Fruit fly (Drosophila melanogaster) whole organism, prepupa: ENCODE measurements around the gene CG32815.

Experiments
- Blimp-1 ChIP-seq: fragments of 200-800 bp; sonication (Bioruptor generic); optimal IDR thresholded peaks from 3 replicates; lab custom pipeline; 2017; ENCODE audit warnings: missing biosample characterization, missing genetic modification characterization, mild to moderate bottlenecking, moderate library complexity, missing genetic modification reagents
- CG11762 ChIP-seq: fragments of 200-800 bp; sonication (Bioruptor generic); optimal IDR thresholded peaks from 3 replicates; lab custom pipeline; 2016; ENCODE audit warnings: missing biosample characterization, missing genetic modification characterization; ENCODE audit not compliant: insufficient read depth
- CG1621 ChIP-seq: fragments of 200-800 bp; sonication (Bioruptor generic); optimal IDR thresholded peaks from 3 replicates; lab custom pipeline; 2018; ENCODE audit warnings: missing biosample characterization, mild to moderate bottlenecking, missing genetic modification characterization
- CG32006 ChIP-seq: fragments of 200-800 bp; sonication (Bioruptor generic); optimal IDR thresholded peaks from 3 replicates; lab custom pipeline; 2017; ENCODE audit warnings: missing biosample characterization, mild to moderate bottlenecking, missing genetic modification characterization
- CG34406 ChIP-seq: fragments of 200-800 bp; sonication (Bioruptor generic); optimal IDR thresholded peaks from 3 replicates; lab custom pipeline; 2016; ENCODE audit warnings: missing biosample characterization, missing genetic modification characterization
- CG3919 ChIP-seq: fragments of 200-800 bp; sonication (Bioruptor generic); optimal IDR thresholded peaks from 3 replicates; lab custom pipeline; 2016; ENCODE audit warnings: missing biosample characterization, missing genetic modification characterization
- CG4318 ChIP-seq: fragments of 200-800 bp; sonication (Bioruptor generic); optimal IDR thresholded peaks from 3 replicates; lab custom pipeline; 2017; ENCODE audit warnings: missing biosample characterization, mild to moderate bottlenecking, missing genetic modification characterization
- CG6163 ChIP-seq: fragments of 200-800 bp; sonication (Bioruptor generic); IDR thresholded peaks from 3 replicates; pipeline ENCODE4 v1.3.6; 2022; ENCODE audit warnings: missing biosample characterization, missing genetic modification characterization
- CG6276 ChIP-seq: fragments of 200-800 bp; sonication (Bioruptor generic); optimal IDR thresholded peaks from 2 replicates; lab custom pipeline; 2017; ENCODE audit warnings: missing biosample characterization, mild to moderate bottlenecking, missing genetic modification characterization
- CG6792 ChIP-seq: fragments of 200-800 bp; sonication (Bioruptor generic); optimal IDR thresholded peaks from 3 replicates; lab custom pipeline; 2016; ENCODE audit warnings: missing biosample characterization, missing genetic modification characterization
- CG7368 ChIP-seq: fragments of 200-800 bp; sonication (Bioruptor generic); optimal IDR thresholded peaks from 3 replicates; lab custom pipeline; 2016; ENCODE audit warnings: missing biosample characterization, missing genetic modification characterization
- CG8319 ChIP-seq: fragments of 200-800 bp; sonication (Bioruptor generic); optimal IDR thresholded peaks from 3 replicates; lab custom pipeline; 2016; ENCODE audit warnings: missing biosample characterization, missing genetic modification characterization
- CG8632 ChIP-seq: fragments of 200-800 bp; sonication (Bioruptor generic); optimal IDR thresholded peaks from 3 replicates; lab custom pipeline; 2016; ENCODE audit warnings: missing biosample characterization, missing genetic modification characterization
- CG9139 ChIP-seq: fragments of 200-800 bp; sonication (Bioruptor generic); optimal IDR thresholded peaks from 3 replicates; lab custom pipeline; 2017; ENCODE audit warnings: missing biosample characterization, mild to moderate bottlenecking, missing genetic modification characterization
- Eip75B ChIP-seq: fragments of 200-800 bp; sonication (Bioruptor generic); optimal IDR thresholded peaks from 3 replicates; lab custom pipeline; 2016; ENCODE audit warnings: missing biosample characterization, missing genetic modification characterization
- Eip78C ChIP-seq: fragments of 200-800 bp; sonication (Bioruptor generic); peaks from one replicate; lab custom pipeline; 2016; ENCODE audit warnings: missing biosample characterization, missing genetic modification characterization
- Ets96B ChIP-seq: fragments of 200-800 bp; optimal IDR thresholded peaks from 2 replicates; lab custom pipeline; 2019; ENCODE audit warnings: missing biosample characterization, mild to moderate bottlenecking, missing genetic modification characterization, moderate library complexity
- Gug ChIP-seq: fragments of 200-800 bp; sonication (Bioruptor generic); IDR thresholded peaks from 2 replicates; pipeline ENCODE4 v1.3.6; 2022; ENCODE audit warnings: missing biosample characterization, missing genetic modification characterization
- Hr38 ChIP-seq: sonication (Bioruptor generic); optimal IDR thresholded peaks from 2 replicates; lab custom pipeline; 2016; ENCODE audit warnings: missing biosample characterization, missing genetic modification characterization
- Hr39 ChIP-seq: fragments of 200-800 bp; sonication (Bioruptor generic); optimal IDR thresholded peaks from 2 replicates; lab custom pipeline; 2016; ENCODE audit warnings: missing biosample characterization, missing genetic modification characterization
- Hr4 ChIP-seq: fragments of 200-800 bp; sonication (Bioruptor generic); optimal IDR thresholded peaks from 3 replicates; lab custom pipeline; 2016; ENCODE audit warnings: missing biosample characterization, missing genetic modification characterization
- Lpt ChIP-seq: fragments of 200-800 bp; sonication (Bioruptor generic); optimal IDR thresholded peaks from 3 replicates; lab custom pipeline; 2016; ENCODE audit warnings: missing biosample characterization, missing genetic modification characterization
- OdsH ChIP-seq: fragments of 200-800 bp; sonication (Bioruptor generic); optimal IDR thresholded peaks from 3 replicates; lab custom pipeline; 2016; ENCODE audit warnings: missing biosample characterization, missing genetic modification characterization
- Smox ChIP-seq: fragments of 200-800 bp; sonication (Bioruptor generic); optimal IDR thresholded peaks from 3 replicates; lab custom pipeline; 2016; ENCODE audit warnings: missing biosample characterization, missing genetic modification characterization
- Sox102F ChIP-seq: fragments of 200-800 bp; sonication (Bioruptor generic); optimal IDR thresholded peaks from 2 replicates; lab custom pipeline; 2016; ENCODE audit warnings: missing biosample characterization, mild to moderate bottlenecking, missing genetic modification characterization
- Sox14 ChIP-seq: fragments of 200-800 bp; sonication (Bioruptor generic); optimal IDR thresholded peaks from 3 replicates; lab custom pipeline; 2016; ENCODE audit warnings: missing biosample characterization, missing genetic modification characterization
- Sox15 ChIP-seq: fragments of 200-800 bp; sonication (Bioruptor generic); optimal IDR thresholded peaks from 3 replicates; lab custom pipeline; 2016; ENCODE audit warnings: missing biosample characterization, missing genetic modification characterization
- acj6 ChIP-seq: fragments of 200-800 bp; sonication (Bioruptor generic); optimal IDR thresholded peaks from 3 replicates; lab custom pipeline; 2016; ENCODE audit warnings: missing biosample characterization, missing genetic modification characterization
- cyc ChIP-seq: fragments of 200-800 bp; sonication (Bioruptor generic); optimal IDR thresholded peaks from 3 replicates; lab custom pipeline; 2016; ENCODE audit warnings: missing biosample characterization, missing genetic modification characterization
- eg ChIP-seq: fragments of 200-800 bp; sonication (Bioruptor generic); IDR thresholded peaks from 3 replicates; pipeline ENCODE4 v1.3.6; 2022; ENCODE audit warnings: missing biosample characterization, missing genetic modification characterization
- fd59A ChIP-seq: fragments of 200-800 bp; sonication (Bioruptor generic); optimal IDR thresholded peaks from 2 replicates; lab custom pipeline; 2017; ENCODE audit warnings: missing biosample characterization, mild to moderate bottlenecking, missing genetic modification characterization, missing genetic modification reagents
- fkh ChIP-seq: fragments of 200-800 bp; sonication (Bioruptor generic); optimal IDR thresholded peaks from 3 replicates; lab custom pipeline; 2017; ENCODE audit warnings: missing biosample characterization, mild to moderate bottlenecking, missing genetic modification characterization, moderate library complexity
- net ChIP-seq: fragments of 200-800 bp; sonication (Bioruptor generic); optimal IDR thresholded peaks from 3 replicates; lab custom pipeline; 2016; ENCODE audit warnings: missing biosample characterization, missing genetic modification characterization
- salr ChIP-seq, 2 experiments: fragments of 200-800 bp; sonication (Bioruptor generic); optimal IDR thresholded peaks; 3 replicates each; lab custom pipeline; 2016 to 2018; ENCODE audit warnings: missing biosample characterization in 2 of 2, missing genetic modification characterization in 2 of 2, mild to moderate bottlenecking in 1 of 2
- ss ChIP-seq, 2 experiments: fragments of 200-800 bp; sonication (Bioruptor generic); optimal IDR thresholded peaks; 2 replicates in 1 of 2; 3 replicates in 1 of 2; lab custom pipeline; 2017 to 2018; ENCODE audit warnings: mild to moderate bottlenecking in 2 of 2, missing biosample characterization in 2 of 2, missing genetic modification characterization in 2 of 2, moderate library complexity in 1 of 2
- svp ChIP-seq: fragments of 200-800 bp; sonication (Bioruptor generic); peaks from one replicate; lab custom pipeline; 2016; ENCODE audit warnings: missing biosample characterization, missing genetic modification characterization
- topi ChIP-seq: fragments of 200-800 bp; sonication (Bioruptor generic); optimal IDR thresholded peaks from 3 replicates; lab custom pipeline; 2016; ENCODE audit warnings: missing biosample characterization, missing genetic modification characterization
- vri ChIP-seq: fragments of 200-800 bp; sonication (Bioruptor generic); optimal IDR thresholded peaks from 3 replicates; lab custom pipeline; 2016; ENCODE audit warnings: missing biosample characterization, mild to moderate bottlenecking, missing genetic modification characterization

The CG32815 gene

dm6 chrX:935049-935900 lies 3.0 kb downstream of the CG32815 start, which contains the start of gene TRAM (continued):
- peak; percentile 95 for TF ChIP-seq vri
- TF ChIP-seq net (GFP tag; lab: Kevin White, UChicago): peak; percentile 97
- TF ChIP-seq svp: peak; percentile 98
- peak; percentile 97 for TF ChIP-seq cyc (GFP tag; lab: Kevin White, UChicago)
- TF ChIP-seq ss (GFP tag; optimal IDR thresholded peaks at IDR 0.05; lab: Kevin White, UChicago): peak; percentile 98 to 99
- peak; percentile 99 for TF ChIP-seq CG6163
- TF ChIP-seq Sox15 (GFP tag; lab: Kevin White, UChicago): peak; percentile 97
- TF ChIP-seq Ets96B (tag; lab: Kevin White, UChicago): peak; percentile 97
- TF ChIP-seq eg: peak; percentile 99
- TF ChIP-seq CG8632 (GFP tag; lab: Kevin White, UChicago): peak; percentile 95
- TF ChIP-seq CG6792: peak; percentile 97
- peak; percentile 93 for TF ChIP-seq Sox102F
- TF ChIP-seq Hr39 (GFP tag; lab: Kevin White, UChicago): peak; percentile 97
- peak in 1 of 2 experiments; percentile 96 for TF ChIP-seq salr (GFP tag; optimal IDR thresholded peaks at IDR 0.05; lab: Kevin White, UChicago)
- TF ChIP-seq Blimp-1: peak; percentile 92
- peak; percentile 98 for TF ChIP-seq Sox14 (GFP tag; lab: Kevin White, UChicago)
- peak; percentile 94 for TF ChIP-seq CG11762 (GFP tag; lab: Kevin White, UChicago)
- peak; percentile 95 for TF ChIP-seq CG34406 (GFP tag; lab: Kevin White, UChicago)
- peak; percentile 97 for TF ChIP-seq Eip75B (GFP tag; lab: Kevin White, UChicago)
- peak; percentile 98 for TF ChIP-seq CG7368 (GFP tag; lab: Kevin White, UChicago)
- peak; percentile 98 for TF ChIP-seq CG3919
- TF ChIP-seq Smox (GFP tag; lab: Kevin White, UChicago): peak; percentile 96
- TF ChIP-seq Lpt: peak; percentile 97
- peak; percentile 96 for TF ChIP-seq topi
- peak; percentile 99 for TF ChIP-seq Gug (GFP tag; lab: Robert Waterston, UW)
- peak; percentile 77 for TF ChIP-seq Hr38 (GFP tag; lab: Kevin White, UChicago)
- peak; percentile 98 for TF ChIP-seq Eip78C (GFP tag; lab: Kevin White, UChicago)
- TF ChIP-seq CG9139 (GFP tag; lab: Kevin White, UChicago): peak; percentile 96
- TF ChIP-seq CG4318 (GFP tag; lab: Kevin White, UChicago): peak; percentile 97
- TF ChIP-seq acj6: peak; percentile 96
- TF ChIP-seq Hr4 (GFP tag; lab: Kevin White, UChicago): peak; percentile 98
- peak; percentile 98 for TF ChIP-seq CG32006 (GFP tag; lab: Kevin White, UChicago)

- TF ChIP-seq Eip75B (GFP tag; lab: Kevin White, UChicago) (no peak), fd59A (no peak), CG3919 (no peak), CG34406 (GFP tag; lab: Kevin White, UChicago) (no peak), CG4318 (GFP tag; lab: Kevin White, UChicago) (no peak), fkh (no peak), CG6163 (no peak), CG8319 (GFP tag; lab: Kevin White, UChicago) (no peak), CG1621 (tag; lab: Kevin White, UChicago) (no peak), Ets96B (tag; lab: Kevin White, UChicago) (no peak), CG6276 (no peak), OdsH (no peak)
Measured at dm6 chrX:935901-936207, 3.6 kb downstream of the CG32815 start.
